Fruit fly (Drosophila melanogaster) whole organism, embryonic: ENCODE results near the gene Lamtor4.

ENCODE experiments used
- B-H1 ChIP-seq: fragments of 200-800 bp; sonication (Bioruptor generic); IDR thresholded peaks from 3 replicates; pipeline ENCODE4 v1.3.6; 2022; ENCODE audit warnings: missing biosample characterization, missing genetic modification characterization
- Blimp-1 ChIP-seq: fragments of 200-800 bp; sonication (Bioruptor generic); optimal IDR thresholded peaks from 3 replicates; lab custom pipeline; 2018; ENCODE audit warnings: missing biosample characterization, missing genetic modification characterization, mild to moderate bottlenecking, moderate library complexity, missing genetic modification reagents
- CG10321 ChIP-seq: fragments of 200-800 bp; sonication (Bioruptor generic); IDR thresholded peaks from 2 replicates; pipeline ENCODE4 v1.3.6; 2022; ENCODE audit warnings: missing biosample characterization, missing genetic modification characterization
- CG10654 ChIP-seq: fragments of 200-800 bp; sonication (Bioruptor generic); optimal IDR thresholded peaks from 2 replicates; lab custom pipeline; 2016; ENCODE audit warnings: missing biosample characterization, missing genetic modification characterization
- CG12071 ChIP-seq: fragments of 200-800 bp; sonication (Bioruptor generic); optimal IDR thresholded peaks from 3 replicates; lab custom pipeline; 2018; ENCODE audit warnings: missing biosample characterization, mild to moderate bottlenecking, missing genetic modification characterization
- CG12391 ChIP-seq: fragments of 200-800 bp; sonication (Bioruptor generic); optimal IDR thresholded peaks from 3 replicates; lab custom pipeline; 2018; ENCODE audit warnings: missing biosample characterization, mild to moderate bottlenecking, missing genetic modification characterization, moderate library complexity
- CG12659 ChIP-seq: fragments of 200-800 bp; sonication (Bioruptor generic); optimal IDR thresholded peaks from 3 replicates; lab custom pipeline; 2017; ENCODE audit warnings: mild to moderate bottlenecking, missing biosample characterization, missing genetic modification reagents, missing genetic modification characterization
- CG13424 ChIP-seq: fragments of 200-800 bp; sonication (Bioruptor generic); optimal IDR thresholded peaks from 2 replicates; lab custom pipeline; 2019; ENCODE audit warnings: missing biosample characterization, mild to moderate bottlenecking, missing genetic modification characterization, moderate library complexity
- CG14965 ChIP-seq: fragments of 200-800 bp; sonication (Bioruptor generic); optimal IDR thresholded peaks from 2 replicates; lab custom pipeline; 2016; ENCODE audit warnings: missing biosample characterization, missing genetic modification characterization, borderline replicate concordance
- CG1792 ChIP-seq: fragments of 200-800 bp; sonication (Bioruptor generic); optimal IDR thresholded peaks from 2 replicates; lab custom pipeline; 2016; ENCODE audit warnings: missing biosample characterization, missing genetic modification characterization
- CG18262 ChIP-seq: fragments of 200-800 bp; optimal IDR thresholded peaks from 3 replicates; lab custom pipeline; 2019; ENCODE audit warnings: missing biosample characterization, mild to moderate bottlenecking, missing genetic modification characterization, moderate library complexity
- CG18619 ChIP-seq: fragments of 200-800 bp; sonication (Bioruptor generic); optimal IDR thresholded peaks from 3 replicates; lab custom pipeline; 2017; ENCODE audit warnings: missing biosample characterization, mild to moderate bottlenecking, missing genetic modification characterization
- CG18764 ChIP-seq: fragments of 200-800 bp; sonication (Bioruptor generic); optimal IDR thresholded peaks from 3 replicates; lab custom pipeline; 2016; ENCODE audit warnings: missing biosample characterization, missing genetic modification characterization
- CG32532 ChIP-seq: fragments of 200-800 bp; sonication (Bioruptor generic); IDR thresholded peaks from 2 replicates; pipeline ENCODE4 v1.3.6; 2022; ENCODE audit warnings: missing biosample characterization, missing genetic modification characterization
- CG4328 ChIP-seq: fragments of 200-800 bp; sonication (Bioruptor generic); optimal IDR thresholded peaks from 3 replicates; lab custom pipeline; 2017; ENCODE audit warnings: missing biosample characterization, missing genetic modification reagents, missing genetic modification characterization
- CG43689 ChIP-seq: fragments of 200-800 bp; sonication (Bioruptor generic); IDR thresholded peaks from 2 replicates; pipeline ENCODE4 v1.3.6; 2022; ENCODE audit warnings: missing biosample characterization, missing genetic modification characterization
- CG5180 ChIP-seq: fragments of 200-800 bp; sonication (Bioruptor generic); optimal IDR thresholded peaks from 3 replicates; lab custom pipeline; 2017; ENCODE audit warnings: missing biosample characterization, missing genetic modification characterization, mild to moderate bottlenecking, moderate library complexity, missing genetic modification reagents
- CG7372 ChIP-seq: fragments of 200-800 bp; sonication (Bioruptor generic); IDR thresholded peaks from 2 replicates; pipeline ENCODE4 v1.3.6; 2022; ENCODE audit warnings: missing biosample characterization, missing genetic modification characterization
- CG7928 ChIP-seq: fragments of 200-800 bp; sonication (Bioruptor generic); optimal IDR thresholded peaks from 2 replicates; lab custom pipeline; 2017; ENCODE audit warnings: missing biosample characterization, mild to moderate bottlenecking, missing genetic modification characterization
- CG8089 ChIP-seq: fragments of 200-800 bp; sonication (Bioruptor generic); optimal IDR thresholded peaks from 3 replicates; lab custom pipeline; 2016; ENCODE audit warnings: missing biosample characterization, missing genetic modification characterization
- CG8359 ChIP-seq: fragments of 200-800 bp; sonication (Bioruptor generic); optimal IDR thresholded peaks from 2 replicates; lab custom pipeline; 2017; ENCODE audit warnings: missing biosample characterization, mild to moderate bottlenecking, missing genetic modification characterization, borderline replicate concordance
- CG9609 ChIP-seq: fragments of 200-800 bp; sonication (Bioruptor generic); optimal IDR thresholded peaks from 3 replicates; lab custom pipeline; 2016; ENCODE audit warnings: missing biosample characterization, missing genetic modification characterization
- CoRest ChIP-seq: fragments of 200-800 bp; sonication (Bioruptor generic); optimal IDR thresholded peaks from 3 replicates; lab custom pipeline; 2018; ENCODE audit warnings: missing biosample characterization, mild to moderate bottlenecking, missing genetic modification characterization, moderate library complexity
- E2f1 ChIP-seq: fragments of 200-800 bp; sonication (Bioruptor generic); IDR thresholded peaks from 2 replicates; pipeline ENCODE4 v1.3.6; 2022; ENCODE audit warnings: missing biosample characterization, missing genetic modification characterization
- Gsc ChIP-seq: fragments of 200-800 bp; sonication (Bioruptor generic); IDR thresholded peaks from 2 replicates; pipeline ENCODE4 v1.3.6; 2022; ENCODE audit warnings: missing biosample characterization, missing genetic modification characterization
- NC2β ChIP-seq: fragments of 200-800 bp; sonication (Bioruptor generic); optimal IDR thresholded peaks from 2 replicates; lab custom pipeline; 2016; ENCODE audit warnings: missing biosample characterization, missing genetic modification characterization
- Opbp ChIP-seq: fragments of 200-800 bp; sonication (Bioruptor generic); IDR thresholded peaks from 3 replicates; pipeline ENCODE4 v1.3.6; 2022; ENCODE audit warnings: missing biosample characterization, missing genetic modification characterization; ENCODE audit not compliant: partially characterized antibody
- Poxn ChIP-seq: fragments of 200-800 bp; sonication (Bioruptor generic); IDR thresholded peaks from 2 replicates; pipeline ENCODE4 v1.3.6; 2022; ENCODE audit warnings: missing biosample characterization, missing genetic modification characterization
- Side ChIP-seq: fragments of 200-800 bp; sonication (Bioruptor generic); optimal IDR thresholded peaks from 2 replicates; lab custom pipeline; 2016; ENCODE audit warnings: missing biosample characterization, missing genetic modification characterization
- TFAM ChIP-seq: fragments of 200-800 bp; sonication (Bioruptor generic); optimal IDR thresholded peaks from 2 replicates; lab custom pipeline; 2017; ENCODE audit warnings: missing biosample characterization, missing genetic modification characterization, inconsistent platforms
- Vsx1 ChIP-seq: fragments of 200-800 bp; sonication (Bioruptor generic); optimal IDR thresholded peaks from 2 replicates; lab custom pipeline; 2017; ENCODE audit warnings: missing biosample characterization, mild to moderate bottlenecking, missing genetic modification characterization, missing genetic modification reagents
- abd-A ChIP-seq: fragments of 200-800 bp; sonication (Bioruptor generic); optimal IDR thresholded peaks from 3 replicates; lab custom pipeline; 2019; ENCODE audit warnings: missing biosample characterization, mild to moderate bottlenecking, missing genetic modification characterization, moderate library complexity
- al ChIP-seq: fragments of 200-800 bp; sonication (Bioruptor generic); IDR thresholded peaks from 2 replicates; pipeline ENCODE4 v1.3.6; 2022; ENCODE audit warnings: missing biosample characterization, missing genetic modification characterization
- ash1 ChIP-seq: fragments of 200-800 bp; sonication (Bioruptor generic); optimal IDR thresholded peaks from 2 replicates; lab custom pipeline; 2018; ENCODE audit warnings: missing biosample characterization, mild to moderate bottlenecking, missing genetic modification characterization
- cato ChIP-seq: fragments of 200-800 bp; sonication (Bioruptor generic); optimal IDR thresholded peaks from 2 replicates; lab custom pipeline; 2016; ENCODE audit warnings: missing biosample characterization, missing genetic modification characterization, borderline replicate concordance
- dan ChIP-seq: fragments of 200-800 bp; sonication (Bioruptor generic); IDR thresholded peaks from 2 replicates; pipeline ENCODE4 v1.3.6; 2022; ENCODE audit warnings: missing biosample characterization, missing genetic modification characterization
- esg ChIP-seq: fragments of 200-800 bp; sonication (Bioruptor generic); conservative IDR thresholded peaks from 2 replicates; pipeline ENCODE4 v1.3.6; 2022; ENCODE audit warnings: missing biosample characterization, missing genetic modification characterization
- gt ChIP-seq: fragments of 200-800 bp; sonication (Bioruptor generic); IDR thresholded peaks from 2 replicates; pipeline ENCODE4 v1.3.6; 2022; ENCODE audit warnings: missing biosample characterization, missing genetic modification characterization
- h ChIP-seq: fragments of >200 bp; optimal IDR thresholded peaks from 2 replicates; lab custom pipeline; 2017
- inv ChIP-seq: fragments of 200-800 bp; sonication (Bioruptor generic); IDR thresholded peaks from 2 replicates; pipeline ENCODE4 v1.3.6; 2022; ENCODE audit warnings: missing biosample characterization, missing genetic modification characterization; ENCODE audit not compliant: partially characterized antibody
- kah ChIP-seq: fragments of 200-800 bp; sonication (Bioruptor generic); optimal IDR thresholded peaks from 2 replicates; lab custom pipeline; 2018; ENCODE audit warnings: missing biosample characterization, mild to moderate bottlenecking, missing genetic modification characterization
- kay ChIP-seq: fragments of 200-800 bp; sonication (Bioruptor generic); optimal IDR thresholded peaks from 2 replicates; lab custom pipeline; 2016; ENCODE audit warnings: missing biosample characterization, missing genetic modification characterization
- lmd ChIP-seq: fragments of 200-800 bp; sonication (Bioruptor generic); IDR thresholded peaks from 2 replicates; pipeline ENCODE4 v1.3.6; 2022; ENCODE audit warnings: missing biosample characterization, missing genetic modification characterization
- maf-S ChIP-seq: fragments of 200-800 bp; sonication (Bioruptor generic); optimal IDR thresholded peaks from 2 replicates; lab custom pipeline; 2016; ENCODE audit warnings: missing biosample characterization, missing genetic modification characterization
- pb ChIP-seq: fragments of 200-800 bp; sonication (Bioruptor generic); optimal IDR thresholded peaks from 3 replicates; lab custom pipeline; 2016; ENCODE audit warnings: missing biosample characterization, missing genetic modification characterization
- repo ChIP-seq: fragments of 200-800 bp; sonication (Bioruptor generic); optimal IDR thresholded peaks from 2 replicates; lab custom pipeline; 2016; ENCODE audit warnings: missing biosample characterization, missing genetic modification characterization
- sd ChIP-seq: fragments of 200-800 bp; sonication (Bioruptor generic); optimal IDR thresholded peaks from 3 replicates; lab custom pipeline; 2018; ENCODE audit warnings: missing biosample characterization, mild to moderate bottlenecking, missing genetic modification characterization, moderate library complexity
- sima ChIP-seq: fragments of 200-800 bp; sonication (Bioruptor generic); optimal IDR thresholded peaks from 2 replicates; lab custom pipeline; 2016; ENCODE audit warnings: missing biosample characterization, missing genetic modification characterization
- sr ChIP-seq: fragments of 200-800 bp; sonication (Bioruptor generic); IDR thresholded peaks from 3 replicates; pipeline ENCODE4 v1.3.6; 2022; ENCODE audit warnings: missing biosample characterization, missing genetic modification characterization
- sug ChIP-seq: fragments of 200-800 bp; optimal IDR thresholded peaks from 2 replicates; lab custom pipeline; 2019; ENCODE audit warnings: missing biosample characterization, mild to moderate bottlenecking, missing genetic modification characterization, moderate library complexity
- zfh2 ChIP-seq: fragments of 200-800 bp; sonication (Bioruptor generic); optimal IDR thresholded peaks from 2 replicates; lab custom pipeline; 2016; ENCODE audit warnings: missing biosample characterization, missing genetic modification characterization

Gene Lamtor4

DNA sequence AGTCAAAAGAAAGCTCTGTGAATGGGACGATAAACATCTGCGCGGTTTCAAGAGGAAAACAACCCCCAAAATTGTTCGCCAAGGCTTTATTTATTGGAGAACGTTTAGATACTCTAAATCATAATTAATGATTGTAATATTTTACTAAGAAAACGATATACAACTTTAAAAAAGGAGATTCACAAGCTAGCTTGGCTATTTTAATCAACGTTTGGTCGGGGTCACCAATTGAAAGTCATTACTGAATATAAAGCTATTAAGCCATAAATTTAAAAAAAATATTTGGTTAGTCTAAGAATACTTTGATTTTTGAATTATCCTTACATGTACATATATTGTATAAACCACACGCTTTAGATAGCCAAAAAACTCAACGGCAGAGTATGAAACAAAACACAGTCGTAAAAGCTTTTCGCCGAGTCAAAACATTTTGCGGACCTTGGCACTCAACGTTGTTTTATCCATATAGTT lies 4.5 kb upstream of the Lamtor4 start, which contains the start of gene Fie (continued):
- 0 out of 2 replicates have a peak, but pooled peaks have one; percentile 22 for TF ChIP-seq al (GFP tag; lab: Robert Waterston, UW)
- TF ChIP-seq kay (GFP tag; lab: Kevin White, UChicago): no peak
- TF ChIP-seq CG32532: peak; percentile 63
- no peak for TF ChIP-seq CG43689 (GFP tag; lab: Robert Waterston, UW)
- no peak for TF ChIP-seq gt (GFP tag; lab: Robert Waterston, UW)
- TF ChIP-seq inv: no peak
- TF ChIP-seq CG1792 (GFP tag; lab: Kevin White, UChicago): no peak
- peak; percentile 28 for TF ChIP-seq cato (GFP tag; lab: Kevin White, UChicago)
- TF ChIP-seq sr (GFP tag; lab: Robert Waterston, UW): no peak
- no peak for TF ChIP-seq sug (tag; lab: Kevin White, UChicago)
- no peak for TF ChIP-seq h (lab: Kevin White, UChicago)
- peak; percentile 83 for TF ChIP-seq abd-A
- TF ChIP-seq kah (GFP tag; lab: Kevin White, UChicago): no peak
- no peak for TF ChIP-seq Poxn (GFP tag; lab: Robert Waterston, UW)
- TF ChIP-seq lmd: peak; percentile 42; the same call in 1 of the 2 replicates
- TF ChIP-seq CG10654 (GFP tag; lab: Kevin White, UChicago): no peak
- no peak for TF ChIP-seq ash1 (GFP tag; lab: Kevin White, UChicago)
- TF ChIP-seq Side (GFP tag; lab: Kevin White, UChicago): no peak
- TF ChIP-seq CG10321 (GFP tag; lab: Robert Waterston, UW): no peak
- no peak for TF ChIP-seq CG9609 (GFP tag; lab: Kevin White, UChicago)
- peak; percentile 6 for TF ChIP-seq Vsx1 (GFP tag; lab: Kevin White, UChicago)
- peak; percentile 73 for TF ChIP-seq CG12391 (tag; lab: Kevin White, UChicago)
- no peak for TF ChIP-seq CG7928
- TF ChIP-seq dan (GFP tag; lab: Robert Waterston, UW): no peak
- TF ChIP-seq TFAM (GFP tag; lab: Kevin White, UChicago): no peak
- peak; percentile 78 for TF ChIP-seq CG12659 (GFP tag; lab: Kevin White, UChicago)
- TF ChIP-seq CG4328 (GFP tag; lab: Kevin White, UChicago): no peak
- TF ChIP-seq E2f1 (GFP tag; lab: Robert Waterston, UW): peak; percentile 43; the same call in 1 of the 2 replicates
- no peak for TF ChIP-seq sima (GFP tag; lab: Kevin White, UChicago)
- TF ChIP-seq pb (GFP tag; lab: Kevin White, UChicago): no peak
- 0 out of 2 replicates have a peak, but pooled peaks have one; percentile 16 for TF ChIP-seq CG7372 (GFP tag; lab: Robert Waterston, UW)
- TF ChIP-seq CG13424 (tag; lab: Kevin White, UChicago): peak; percentile 79
- no peak for TF ChIP-seq CG18764
- TF ChIP-seq zfh2: peak; percentile 34
- TF ChIP-seq esg (GFP tag; lab: Robert Waterston, UW): no peak
- no peak for TF ChIP-seq CG8089 (GFP tag; lab: Kevin White, UChicago)
- no peak for TF ChIP-seq repo (GFP tag; lab: Kevin White, UChicago)
- TF ChIP-seq CG14965 (GFP tag; lab: Kevin White, UChicago): no peak
- TF ChIP-seq CG18262 (tag; lab: Kevin White, UChicago): peak; percentile 61
- no peak for TF ChIP-seq Gsc (GFP tag; lab: Robert Waterston, UW)
- no peak for TF ChIP-seq NC2β (GFP tag; lab: Kevin White, UChicago)
- peak; percentile 33 for TF ChIP-seq sd (tag; lab: Kevin White, UChicago)
- TF ChIP-seq CG8359 (GFP tag; lab: Kevin White, UChicago): no peak
- peak; percentile 79 for TF ChIP-seq CG18619 (GFP tag; lab: Kevin White, UChicago)
- no peak for TF ChIP-seq Opbp (GFP tag; lab: Robert Waterston, UW)
- peak; percentile 40 for TF ChIP-seq Blimp-1
- peak; percentile 41; the same call in 1 of the 3 replicates for TF ChIP-seq B-H1 (GFP tag; lab: Robert Waterston, UW)
- peak; percentile 18 for TF ChIP-seq maf-S
- peak; percentile 39 for TF ChIP-seq CG5180
- peak; percentile 33 for TF ChIP-seq CG12071
- peak; percentile 86 for TF ChIP-seq CoRest (tag; lab: Kevin White, UChicago)
